Fruit fly (Drosophila melanogaster): Measurements from ENCODE around the gene CG6153.

- TF ChIP-seq usp (GFP tag; optimal IDR thresholded peaks at IDR 0.05) (no peak), psq (optimal IDR thresholded peaks at IDR 0.05) (no peak), EcR (GFP tag; optimal IDR thresholded peaks at IDR 0.05) (no peak), CG8478 (optimal IDR thresholded peaks at IDR 0.05) (no peak)
Measured at dm6 chr2L:12705376-12705775, 12.6 kb downstream of the CG6153 start.

Measured in whole organism.